Worm (Caenorhabditis elegans): ENCODE data around the gene ceh-54.
A peak's percentile ranks its signal among the peaks of the same experiment; 100 is the strongest.

Gene ceh-54

DNA sequence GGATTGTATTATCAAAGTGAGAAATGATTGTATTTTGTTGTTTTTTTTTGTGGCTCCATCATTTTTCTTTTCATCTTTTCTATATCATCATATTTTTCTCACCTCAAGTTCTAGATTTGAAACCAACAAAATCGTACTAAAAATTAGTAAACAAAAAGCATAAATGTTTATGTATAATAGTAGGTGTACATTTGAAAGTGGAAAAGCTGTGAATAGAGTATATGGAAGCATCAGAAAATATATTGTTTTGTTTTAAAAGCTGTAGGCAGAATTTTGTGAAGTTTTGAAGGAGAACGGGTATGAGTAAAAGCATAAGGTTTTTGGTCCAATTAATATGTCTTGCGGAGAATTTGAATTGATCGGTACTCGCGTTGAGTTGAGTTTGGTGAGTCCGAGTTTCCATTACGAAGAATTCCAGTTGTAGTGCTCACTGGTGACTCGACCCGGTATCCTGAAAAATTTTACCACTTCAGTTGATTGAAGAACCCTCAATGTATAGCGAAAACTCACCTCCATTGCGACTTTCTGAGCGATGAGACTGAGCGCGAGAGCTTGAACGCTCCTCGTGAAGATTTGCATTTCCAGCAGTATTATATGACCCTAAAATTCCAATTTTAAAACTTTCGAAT, 39.1 kb upstream of the ceh-54 start, which contains the start of gene C14F11.4:
Gene C14F11.4, minus strand, starts transcription at position 51 of the 629 bp plus-strand sequence.
- TF ChIP-seq ZK546.5 (tag; optimal IDR thresholded peaks at IDR 0.05) (no peak), R02D3.7 (tag; optimal IDR thresholded peaks at IDR 0.05) (no peak), egl-27 (tag; optimal IDR thresholded peaks at IDR 0.05) (no peak), snpc-4 (tag; optimal IDR thresholded peaks at IDR 0.05) (no peak), lin-15B (tag; optimal IDR thresholded peaks at IDR 0.05) (no peak), nhr-23 (tag; optimal IDR thresholded peaks at IDR 0.05) (no peak), elt-3 (tag; optimal IDR thresholded peaks at IDR 0.05) (no peak), ztf-11 (tag; optimal IDR thresholded peaks at IDR 0.05) (no peak), unc-39 (tag; optimal IDR thresholded peaks at IDR 0.05) (no peak), pqm-1 (tag; optimal IDR thresholded peaks at IDR 0.05) (no peak), elt-1 (tag; optimal IDR thresholded peaks at IDR 0.05) (no peak), nhr-25 (tag; optimal IDR thresholded peaks at IDR 0.05) (no peak), pha-4 (tag; optimal IDR thresholded peaks at IDR 0.05) (no peak), nfya-1 (tag; optimal IDR thresholded peaks at IDR 0.05; ENCODE audit: insufficient read depth) (no peak), skn-1 (tag; optimal IDR thresholded peaks at IDR 0.05) (no peak), nhr-43 (tag; optimal IDR thresholded peaks at IDR 0.05; ENCODE audit: poor library complexity, severe bottlenecking) (no peak), lsy-12 (tag; optimal IDR thresholded peaks at IDR 0.05) (no peak)

DNA sequence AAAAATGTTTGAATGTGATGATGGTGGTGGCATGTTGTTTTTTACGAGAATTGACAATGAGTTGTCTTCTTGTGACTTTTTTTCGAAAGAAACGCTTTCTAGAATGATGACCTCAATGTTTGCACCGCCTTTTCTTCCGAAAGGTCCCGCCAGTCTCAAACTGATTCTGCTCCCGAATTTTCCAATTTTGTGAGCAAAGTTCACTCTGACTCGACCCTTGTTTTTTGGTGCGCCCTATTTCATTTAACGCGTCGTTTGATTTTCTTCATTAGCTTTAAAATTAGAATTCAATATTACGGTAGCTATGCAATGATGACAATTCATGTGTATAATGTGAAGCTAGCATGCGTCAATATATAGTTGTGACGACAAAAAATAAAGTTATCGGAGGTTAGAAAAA, 36.6 kb upstream of the ceh-54 start, which contains the start of gene lite-1:
Gene lite-1, minus strand, starts transcription at position 101 of the 400 bp plus-strand sequence.
- no peak for TF ChIP-seq hmg-11 (tag; optimal IDR thresholded peaks at IDR 0.05)
- TF ChIP-seq jun-1 (tag; optimal IDR thresholded peaks at IDR 0.05): no peak
- TF ChIP-seq tbx-2 (tag; optimal IDR thresholded peaks at IDR 0.05): no peak
- TF ChIP-seq egl-27 (tag; optimal IDR thresholded peaks at IDR 0.05): no peak
- no peak for TF ChIP-seq ztf-4 (tag; optimal IDR thresholded peaks at IDR 0.05)
- TF ChIP-seq nhr-237 (tag; optimal IDR thresholded peaks at IDR 0.05): no peak
- no peak for TF ChIP-seq aly-2 (tag; optimal IDR thresholded peaks at IDR 0.05)
- no peak for TF ChIP-seq fkh-2 (tag; optimal IDR thresholded peaks at IDR 0.05)
- TF ChIP-seq ZK546.5 (tag; optimal IDR thresholded peaks at IDR 0.05): no peak
- TF ChIP-seq nfya-1 (tag; optimal IDR thresholded peaks at IDR 0.05; ENCODE audit: insufficient read depth): no peak
- no peak for TF ChIP-seq pqm-1 (tag; optimal IDR thresholded peaks at IDR 0.05)
- no peak for TF ChIP-seq unc-62 (GFP tag; optimal IDR thresholded peaks at IDR 0.05)
- no peak for TF ChIP-seq lsy-12 (tag; optimal IDR thresholded peaks at IDR 0.05)
- TF ChIP-seq elt-1 (tag; optimal IDR thresholded peaks at IDR 0.05): no peak
- TF ChIP-seq sea-2 (GFP tag; optimal IDR thresholded peaks at IDR 0.05): no peak
- TF ChIP-seq ceh-9 (tag; optimal IDR thresholded peaks at IDR 0.05): no peak
- no peak for TF ChIP-seq nhr-43 (tag; optimal IDR thresholded peaks at IDR 0.05; ENCODE audit: poor library complexity, severe bottlenecking)
- TF ChIP-seq ceh-16 (tag; optimal IDR thresholded peaks at IDR 0.05): no peak
- no peak for TF ChIP-seq nhr-11 (tag; optimal IDR thresholded peaks at IDR 0.05)

DNA sequence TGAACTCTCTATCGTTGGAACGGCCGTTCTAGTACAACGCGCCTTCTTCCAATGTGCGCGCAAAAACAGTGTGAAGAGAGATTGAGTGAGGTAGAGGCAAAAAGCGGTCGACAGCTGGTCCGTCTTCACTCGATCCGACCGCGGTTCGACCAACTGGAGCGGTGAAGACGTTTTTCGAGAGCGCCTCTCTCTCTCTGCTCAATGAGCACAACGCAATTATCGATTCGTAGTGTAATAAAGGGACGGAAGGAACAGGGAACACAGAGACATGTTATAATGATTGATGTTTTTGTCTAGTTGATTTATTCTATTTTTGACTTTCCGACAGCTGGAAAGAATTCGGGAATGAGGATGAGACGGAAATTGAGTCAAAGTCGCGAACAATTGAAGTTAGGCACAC, 30.8 kb upstream of the ceh-54 start:
- no peak for TF ChIP-seq ceh-16 (tag; optimal IDR thresholded peaks at IDR 0.05)
- peak; percentile 6 for TF ChIP-seq lin-39 (tag; optimal IDR thresholded peaks at IDR 0.05)
- TF ChIP-seq elt-1 (tag; optimal IDR thresholded peaks at IDR 0.05): no peak
- TF ChIP-seq sea-2 (GFP tag; optimal IDR thresholded peaks at IDR 0.05): no peak
- no peak for TF ChIP-seq nhr-11 (tag; optimal IDR thresholded peaks at IDR 0.05)
- no peak for TF ChIP-seq ceh-28 (tag; optimal IDR thresholded peaks at IDR 0.05)

- TF ChIP-seq elt-3 (tag; optimal IDR thresholded peaks at IDR 0.05) (no peak), nhr-23 (tag; optimal IDR thresholded peaks at IDR 0.05) (no peak), mml-1 (tag; optimal IDR thresholded peaks at IDR 0.05) (no peak), pha-4 (tag; optimal IDR thresholded peaks at IDR 0.05) (no peak), fos-1 (tag; optimal IDR thresholded peaks at IDR 0.05) (no peak), zag-1 (tag; optimal IDR thresholded peaks at IDR 0.05) (no peak), unc-39 (tag; optimal IDR thresholded peaks at IDR 0.05) (no peak)
Measured at ce11 chrX:6221097-6221496, 27.1 kb upstream of the ceh-54 start.

- TF ChIP-seq nhr-25 (tag; optimal IDR thresholded peaks at IDR 0.05) (peak; percentile 53), pqm-1 (tag; optimal IDR thresholded peaks at IDR 0.05) (no peak), ztf-4 (tag; optimal IDR thresholded peaks at IDR 0.05) (no peak), elt-2 (tag; optimal IDR thresholded peaks at IDR 0.05) (peak; percentile 35), lin-39 (tag; optimal IDR thresholded peaks at IDR 0.05) (peak; percentile 57), hmg-11 (tag; optimal IDR thresholded peaks at IDR 0.05) (peak; percentile 52), aly-2 (tag; optimal IDR thresholded peaks at IDR 0.05) (no peak), nfya-1 (tag; optimal IDR thresholded peaks at IDR 0.05; ENCODE audit: insufficient read depth) (peak; percentile 39), lsy-12 (tag; optimal IDR thresholded peaks at IDR 0.05) (no peak), snpc-4 (tag; optimal IDR thresholded peaks at IDR 0.05) (no peak), egl-27 (tag; optimal IDR thresholded peaks at IDR 0.05) (peak; percentile 33), R02D3.7 (tag; optimal IDR thresholded peaks at IDR 0.05) (peak; percentile 12), skn-1 (tag; optimal IDR thresholded peaks at IDR 0.05) (peak; percentile 15), egl-5 (tag; optimal IDR thresholded peaks at IDR 0.05) (peak; percentile 38), tbx-2 (tag; optimal IDR thresholded peaks at IDR 0.05) (peak; percentile 7), nhr-23 (tag; optimal IDR thresholded peaks at IDR 0.05) (no peak), pha-4 (tag; optimal IDR thresholded peaks at IDR 0.05) (peak; percentile 50), daf-12 (tag; optimal IDR thresholded peaks at IDR 0.05) (no peak), jun-1 (tag; optimal IDR thresholded peaks at IDR 0.05) (peak; percentile 53), ZK546.5 (tag; optimal IDR thresholded peaks at IDR 0.05) (no peak), nhr-43 (tag; optimal IDR thresholded peaks at IDR 0.05; ENCODE audit: poor library complexity, severe bottlenecking) (peak; percentile 34)
Measured at ce11 chrX:6219892-6220291, 25.9 kb upstream of the ceh-54 start.

Measured in whole organism, L3 larva.